Worm (Caenorhabditis elegans) whole organism, L4 larva: ENCODE results near the gene C32B5.15.
"Not testable (repeated sequence)": the region's sequence is repeated elsewhere in the genome, so short reads cannot be mapped to it uniquely, and the experiment has no call there.

Experiments
- D1046.2 ChIP-seq: fragments of 200-800 bp; sonication (Bioruptor generic); IDR thresholded peaks from 2 replicates; pipeline ENCODE4 v1.3.6; 2022; ENCODE audit warnings: missing genetic modification characterization, missing compliant biosample characterization
- F10B5.3 ChIP-seq: sonication (generic microtip); optimal IDR thresholded peaks from 2 replicates; lab custom pipeline; 2016; ENCODE audit warnings: mild to moderate bottlenecking, missing genetic modification characterization, missing compliant biosample characterization
- F37D6.2 ChIP-seq: sonication (generic microtip); optimal IDR thresholded peaks from 2 replicates; lab custom pipeline; 2016; ENCODE audit warnings: mild to moderate bottlenecking, missing genetic modification characterization, missing compliant biosample characterization
- F44E2.7 ChIP-seq: fragments of 200-800 bp; sonication (Bioruptor generic); IDR thresholded peaks from 2 replicates; pipeline ENCODE4 v2.1.2; 2022; ENCODE audit warnings: missing genetic modification characterization, missing compliant biosample characterization
- F49E8.2 ChIP-seq: sonication (generic microtip); optimal IDR thresholded peaks from 2 replicates; lab custom pipeline; 2016; ENCODE audit warnings: missing compliant biosample characterization, mild to moderate bottlenecking, missing genetic modification characterization, borderline replicate concordance
- Y48G9A.11 ChIP-seq: fragments of 200-800 bp; sonication (Bioruptor generic); IDR thresholded peaks from 2 replicates; pipeline ENCODE4 v1.3.6; 2022; ENCODE audit warnings: missing genetic modification reagents, missing genetic modification characterization, missing compliant biosample characterization
- ZK546.5 ChIP-seq, 2 experiments: sonication (generic microtip); optimal IDR thresholded peaks; 2 replicates each; lab custom pipeline; 2017; ENCODE audit warnings: missing biosample characterization in 2 of 2, missing genetic modification characterization in 2 of 2
- ama-1 ChIP-seq: fragments of 150-350 bp; optimal IDR thresholded peaks from 2 replicates; lab custom pipeline; 2014; ENCODE audit warnings: inconsistent platforms, mixed read lengths
- arid-1 ChIP-seq: fragments of 200-800 bp; sonication (Bioruptor generic); conservative IDR thresholded peaks from 2 replicates; pipeline ENCODE4 v1.3.6; 2022; ENCODE audit warnings: missing genetic modification reagents, missing genetic modification characterization, missing compliant biosample characterization
- ceh-32 ChIP-seq: sonication (generic microtip); optimal IDR thresholded peaks from 2 replicates; lab custom pipeline; 2016; ENCODE audit warnings: mild to moderate bottlenecking, missing genetic modification characterization, missing compliant biosample characterization; ENCODE audit not compliant: poor library complexity
- ceh-62 ChIP-seq: sonication (generic microtip); optimal IDR thresholded peaks from 2 replicates; lab custom pipeline; 2017; ENCODE audit warnings: missing biosample characterization, missing genetic modification characterization
- ceh-82 ChIP-seq: sonication (generic microtip); optimal IDR thresholded peaks from 2 replicates; lab custom pipeline; 2017; ENCODE audit warnings: missing biosample characterization, missing genetic modification characterization
- ctbp-1 ChIP-seq: fragments of 200-800 bp; sonication (Bioruptor generic); IDR thresholded peaks from 2 replicates; pipeline ENCODE4 v1.3.6; 2022; ENCODE audit warnings: missing genetic modification reagents, missing genetic modification characterization, missing compliant biosample characterization
- daf-12 ChIP-seq: fragments of 150-350 bp; optimal IDR thresholded peaks from 2 replicates; lab custom pipeline; 2014; ENCODE audit warnings: missing biosample characterization, missing genetic modification reagents, missing genetic modification characterization
- daf-16 ChIP-seq, 3 experiments: sonication (generic microtip); optimal IDR thresholded peaks; 2 replicates each; lab custom pipeline; 2016 to 2017; ENCODE audit warnings: missing genetic modification characterization in 3 of 3, missing genetic modification reagents in 3 of 3, mild to moderate bottlenecking in 2 of 3, missing compliant biosample characterization in 2 of 3, missing biosample characterization in 1 of 3, moderate library complexity in 1 of 3
- dmd-6 ChIP-seq: fragments of 200-800 bp; sonication (Bioruptor generic); IDR thresholded peaks from 2 replicates; pipeline ENCODE4 v1.3.6; 2022; ENCODE audit warnings: missing genetic modification reagents, missing genetic modification characterization, missing compliant biosample characterization
- dmd-9 ChIP-seq: fragments of 200-800 bp; sonication (Bioruptor generic); IDR thresholded peaks from 2 replicates; pipeline ENCODE4 v1.3.6; 2022; ENCODE audit warnings: missing genetic modification reagents, missing genetic modification characterization, missing compliant biosample characterization
- duxl-1 ChIP-seq: sonication (generic microtip); optimal IDR thresholded peaks from 2 replicates; lab custom pipeline; 2016; ENCODE audit warnings: mild to moderate bottlenecking, missing genetic modification characterization, moderate library complexity, missing compliant biosample characterization; ENCODE audit not compliant: poor library complexity
- dve-1 ChIP-seq: sonication (generic microtip); optimal IDR thresholded peaks from 2 replicates; lab custom pipeline; 2017; ENCODE audit warnings: antibody characterized with exemption, mild to moderate bottlenecking, missing genetic modification characterization, missing compliant biosample characterization; ENCODE audit not compliant: insufficient read depth
- egl-43 ChIP-seq: fragments of 200-800 bp; sonication (Bioruptor generic); IDR thresholded peaks from 2 replicates; pipeline ENCODE4 v1.3.6; 2022; ENCODE audit warnings: missing genetic modification reagents, missing genetic modification characterization, missing compliant biosample characterization
- jun-1 ChIP-seq: fragments of 150-350 bp; optimal IDR thresholded peaks from 2 replicates; lab custom pipeline; 2014; ENCODE audit warnings: missing biosample characterization, missing genetic modification reagents, missing genetic modification characterization
- lim-7 ChIP-seq: fragments of 200-800 bp; sonication (Bioruptor generic); IDR thresholded peaks from 2 replicates; pipeline ENCODE4 v1.3.6; 2022; ENCODE audit warnings: missing genetic modification characterization, missing compliant biosample characterization
- lin-13 ChIP-seq: fragments of 150-350 bp; optimal IDR thresholded peaks from 2 replicates; lab custom pipeline; 2014; ENCODE audit warnings: missing biosample characterization, missing genetic modification reagents, missing genetic modification characterization
- lir-3 ChIP-seq: sonication (generic microtip); optimal IDR thresholded peaks from 2 replicates; lab custom pipeline; 2016; ENCODE audit warnings: mild to moderate bottlenecking, missing genetic modification characterization, missing compliant biosample characterization
- madf-9 ChIP-seq: fragments of 200-800 bp; sonication (Bioruptor generic); conservative IDR thresholded peaks from 2 replicates; pipeline ENCODE4 v1.3.6; 2022; ENCODE audit warnings: missing genetic modification reagents, missing genetic modification characterization, missing compliant biosample characterization
- mep-1 ChIP-seq: fragments of 150-350 bp; sonication (generic microtip); optimal IDR thresholded peaks from 3 replicates; lab custom pipeline; 2014; ENCODE audit warnings: missing biosample characterization, missing genetic modification characterization
- nhr-102 ChIP-seq: sonication (generic microtip); optimal IDR thresholded peaks from 2 replicates; lab custom pipeline; 2016; ENCODE audit warnings: mild to moderate bottlenecking, missing genetic modification characterization, moderate library complexity, missing compliant biosample characterization
- nhr-48 ChIP-seq: sonication (generic microtip); optimal IDR thresholded peaks from 2 replicates; lab custom pipeline; 2016; ENCODE audit warnings: mild to moderate bottlenecking, missing genetic modification characterization, missing compliant biosample characterization
- nhr-6 ChIP-seq: fragments of 150-350 bp; optimal IDR thresholded peaks from 2 replicates; lab custom pipeline; 2014; ENCODE audit warnings: missing biosample characterization, missing genetic modification characterization
- pqm-1 ChIP-seq: sonication (generic microtip); optimal IDR thresholded peaks from 2 replicates; lab custom pipeline; 2017; ENCODE audit warnings: missing biosample characterization, missing genetic modification characterization
- rbr-2 ChIP-seq: sonication (generic microtip); optimal IDR thresholded peaks from 2 replicates; lab custom pipeline; 2016; ENCODE audit warnings: missing genotype, missing genetic modification characterization, missing compliant biosample characterization
- snpc-4 ChIP-seq: fragments of 150-350 bp; optimal IDR thresholded peaks from 2 replicates; lab custom pipeline; 2014; ENCODE audit warnings: missing biosample characterization, missing genetic modification characterization
- spr-1 ChIP-seq: sonication (generic microtip); optimal IDR thresholded peaks from 2 replicates; lab custom pipeline; 2016; ENCODE audit warnings: mild to moderate bottlenecking, missing genetic modification characterization, missing compliant biosample characterization
- spr-3 ChIP-seq: fragments of 200-800 bp; sonication (Bioruptor generic); optimal IDR thresholded peaks from 2 replicates; lab custom pipeline; 2018; ENCODE audit warnings: mild to moderate bottlenecking, missing genetic modification characterization, missing compliant biosample characterization
- tag-97 ChIP-seq: fragments of 200-800 bp; sonication (Bioruptor generic); IDR thresholded peaks from 2 replicates; pipeline ENCODE4 v1.3.6; 2022; ENCODE audit warnings: missing genetic modification characterization, missing compliant biosample characterization
- tra-1 ChIP-seq: fragments of 200-800 bp; sonication (Bioruptor generic); IDR thresholded peaks from 2 replicates; pipeline ENCODE4 v1.3.6; 2022; ENCODE audit warnings: missing genetic modification reagents, missing genetic modification characterization, missing compliant biosample characterization
- unc-130 ChIP-seq: sonication (generic microtip); optimal IDR thresholded peaks from 2 replicates; lab custom pipeline; 2016; ENCODE audit warnings: missing genetic modification reagents, missing genetic modification characterization, missing compliant biosample characterization
- vab-7 ChIP-seq: fragments of 200-800 bp; sonication (Bioruptor generic); IDR thresholded peaks from 2 replicates; pipeline ENCODE4 v1.3.6; 2022; ENCODE audit warnings: missing genetic modification reagents, missing genetic modification characterization, missing compliant biosample characterization
- zip-2 ChIP-seq: fragments of 150-350 bp; optimal IDR thresholded peaks from 2 replicates; lab custom pipeline; 2014; ENCODE audit warnings: missing biosample characterization, missing genetic modification characterization
- ztf-11 ChIP-seq: fragments of 150-350 bp; optimal IDR thresholded peaks from 2 replicates; lab custom pipeline; 2014; ENCODE audit warnings: missing biosample characterization, missing genetic modification characterization

Gene C32B5.15

DNA sequence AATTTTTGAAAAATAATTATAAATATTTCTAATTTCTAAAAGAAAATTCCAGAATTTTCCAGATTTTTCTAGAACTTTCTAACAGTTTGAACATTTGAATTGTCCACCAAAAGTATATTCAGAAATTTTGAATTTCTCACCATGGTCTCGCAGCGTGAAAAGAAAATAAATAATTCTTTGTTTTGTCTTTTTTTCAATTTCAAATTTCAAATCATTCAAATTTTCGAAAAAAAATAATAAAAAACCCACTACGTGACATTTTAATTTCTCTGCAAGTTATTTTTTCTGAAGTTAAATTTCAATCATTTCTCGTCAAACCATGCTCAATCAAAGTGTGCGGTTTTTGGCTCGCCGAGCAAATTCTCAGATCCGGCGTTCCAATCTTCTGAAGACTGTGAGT, 40.0 kb downstream of the C32B5.15 start, which contains the start of gene acs-15:
TSS of gene acs-15 (plus strand) at position 301 of the 400 bp plus-strand sequence.
- TF ChIP-seq unc-130 (no peak), ceh-32 (tag; lab: Kevin White, UChicago) (no peak), pqm-1 (no peak), snpc-4 (tag; lab: Kevin White, UChicago) (no peak), nhr-6 (tag; lab: Kevin White, UChicago) (no peak), ztf-11 (tag; lab: Kevin White, UChicago) (no peak), duxl-1 (tag; lab: Kevin White, UChicago) (no peak), Y48G9A.11 (no peak), dve-1 (tag; lab: Kevin White, UChicago) (no peak), lim-7 (GFP tag; lab: Robert Waterston, UW) (no peak), ceh-62 (tag; lab: Kevin White, UChicago) (no peak), ceh-82 (tag; lab: Kevin White, UChicago) (no peak), lin-13 (GFP tag; lab: Kevin White, UChicago) (no peak), madf-9 (no peak), F49E8.2 (no peak), mep-1 (tag; lab: Kevin White, UChicago) (no peak), F37D6.2 (tag; lab: Kevin White, UChicago) (no peak)

DNA sequence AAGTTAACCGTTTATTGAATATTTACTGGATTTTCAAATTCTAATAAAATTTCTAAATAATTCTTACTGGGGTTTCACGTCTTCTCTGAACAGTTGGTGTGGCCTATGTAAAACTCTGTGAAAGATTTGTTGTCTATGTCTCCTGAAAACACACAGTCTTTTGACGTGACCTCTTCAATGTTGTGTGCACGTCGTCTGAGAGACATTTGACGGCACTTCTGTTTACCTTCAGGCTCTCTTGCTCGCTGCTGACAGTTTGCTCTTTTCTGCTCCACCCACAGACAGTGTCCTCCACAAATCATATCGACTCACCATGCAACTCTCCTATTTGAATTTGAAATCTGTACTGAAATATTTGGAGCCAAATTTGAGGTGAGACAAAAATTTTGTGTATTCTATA, 41.9 kb downstream of the C32B5.15 start, which contains the start of gene fbxc-34:
TSS of gene fbxc-34 (plus strand) at position 301 of the 400 bp plus-strand sequence.
- TF ChIP-seq nhr-102 (tag; lab: Kevin White, UChicago); egl-43 (GFP tag; lab: Robert Waterston, UW); nhr-48 (tag; lab: Kevin White, UChicago): not testable (repeated sequence)

DNA sequence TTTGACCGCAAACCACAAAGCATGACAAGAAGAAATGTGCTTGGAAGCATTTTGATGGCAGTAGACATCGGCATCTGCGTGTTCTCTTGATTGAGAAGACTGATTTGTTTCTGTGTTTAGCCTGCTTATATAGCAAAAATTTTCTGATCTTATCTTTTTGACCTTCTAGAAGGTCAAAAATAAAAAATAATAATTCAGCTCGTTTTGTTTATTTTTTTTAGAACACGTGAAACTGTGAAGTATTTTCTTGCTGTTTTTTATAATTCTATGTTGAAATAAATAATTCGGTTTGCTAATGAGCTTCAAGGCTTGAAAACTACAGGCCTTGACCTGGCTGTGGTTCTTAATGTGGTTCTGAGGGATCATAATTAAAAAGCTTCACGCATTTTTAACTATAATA, 45.4 kb downstream of the C32B5.15 start, which contains the start of gene R07C3.13:
TSS of gene R07C3.13 (minus strand) at position 101 of the 400 bp plus-strand sequence.
- no peak for TF ChIP-seq lir-3 (tag; lab: Kevin White, UChicago)
- no peak for TF ChIP-seq F10B5.3 (tag; lab: Kevin White, UChicago)
- TF ChIP-seq tag-97 (GFP tag; lab: Robert Waterston, UW): no peak
- TF ChIP-seq F44E2.7 (GFP tag; lab: Robert Waterston, UW): no peak
- no peak for TF ChIP-seq vab-7 (GFP tag; lab: Robert Waterston, UW)
- TF ChIP-seq dmd-9 (GFP tag; lab: Robert Waterston, UW): no peak
- TF ChIP-seq nhr-48 (tag; lab: Kevin White, UChicago): no peak
- TF ChIP-seq jun-1 (tag; lab: Kevin White, UChicago): no peak
- TF ChIP-seq zip-2: no peak
- TF ChIP-seq ZK546.5 (tag; optimal IDR thresholded peaks at IDR 0.05; lab: Kevin White, UChicago): no peak
- no peak for TF ChIP-seq ama-1
- no peak for TF ChIP-seq tra-1 (GFP tag; lab: Robert Waterston, UW)
- TF ChIP-seq arid-1 (GFP tag; lab: Robert Waterston, UW): no peak
- TF ChIP-seq ztf-11 (tag; lab: Kevin White, UChicago): no peak
- TF ChIP-seq daf-12 (tag; lab: Kevin White, UChicago): no peak
- TF ChIP-seq D1046.2 (GFP tag; lab: Robert Waterston, UW): no peak

DNA sequence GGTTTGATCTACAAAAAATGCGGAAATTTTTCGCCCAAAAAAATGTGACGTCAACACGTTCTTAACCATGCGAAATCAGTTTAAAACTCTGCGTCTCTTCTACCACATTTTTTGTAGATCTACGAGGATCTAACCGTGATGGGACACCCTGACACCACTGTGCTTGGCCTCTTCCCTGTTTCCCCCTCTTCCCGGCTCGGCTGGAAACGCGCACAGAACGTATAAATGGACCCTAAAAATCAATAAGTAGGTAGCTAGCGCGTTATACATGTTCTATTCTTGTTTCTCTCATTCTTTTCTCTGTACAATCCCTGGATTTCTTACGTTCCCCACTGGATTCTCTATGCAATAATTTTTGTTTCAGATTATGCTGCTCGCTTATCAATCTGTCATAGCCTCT, 49.2 kb downstream of the C32B5.15 start, which contains the start of gene fbxc-28:
TSS of gene fbxc-28 (plus strand) at position 301 of the 400 bp plus-strand sequence.
- no peak for TF ChIP-seq spr-1
- TF ChIP-seq rbr-2 (tag; lab: Kevin White, UChicago): no peak
- no peak for TF ChIP-seq spr-3 (GFP tag; lab: Kevin White, UChicago)
- TF ChIP-seq ctbp-1 (GFP tag; lab: Robert Waterston, UW): no peak
- no peak for TF ChIP-seq daf-16 (GFP tag; optimal IDR thresholded peaks at IDR 0.05; lab: Kevin White, UChicago)
- no peak for TF ChIP-seq daf-16 (tag; optimal IDR thresholded peaks at IDR 0.05; lab: Kevin White, UChicago)
- no peak for TF ChIP-seq dmd-6 (GFP tag; lab: Robert Waterston, UW)
